Worm (Caenorhabditis elegans) whole organism, late embryonic: ENCODE measurements around the gene gei-15.

Experiments used
- C08G9.2 ChIP-seq: sonication (generic microtip); optimal IDR thresholded peaks from 2 replicates; lab custom pipeline; 2016; ENCODE audit warnings: mild to moderate bottlenecking, missing genetic modification characterization, moderate library complexity, missing compliant biosample characterization
- F13H6.1 ChIP-seq: sonication (generic microtip); optimal IDR thresholded peaks from 2 replicates; lab custom pipeline; 2016; ENCODE audit warnings: missing genetic modification characterization, missing compliant biosample characterization
- K09A11.1 ChIP-seq: sonication (generic microtip); optimal IDR thresholded peaks from 2 replicates; lab custom pipeline; 2017; ENCODE audit warnings: antibody characterized with exemption, mild to moderate bottlenecking, missing genetic modification characterization, missing compliant biosample characterization; ENCODE audit not compliant: insufficient read depth
- ama-1 ChIP-seq: fragments of 150-350 bp; optimal IDR thresholded peaks from 2 replicates; lab custom pipeline; 2014
- ceh-18 ChIP-seq: sonication (generic microtip); optimal IDR thresholded peaks from 2 replicates; lab custom pipeline; 2016; ENCODE audit warnings: missing genetic modification characterization, missing compliant biosample characterization
- ceh-2 ChIP-seq: sonication (generic microtip); optimal IDR thresholded peaks from 2 replicates; lab custom pipeline; 2016; ENCODE audit warnings: missing genotype, missing genetic modification characterization, missing compliant biosample characterization
- ceh-22 ChIP-seq: sonication (generic microtip); optimal IDR thresholded peaks from 2 replicates; lab custom pipeline; 2017; ENCODE audit warnings: missing biosample characterization, missing genetic modification characterization
- ceh-24 ChIP-seq: sonication (generic microtip); optimal IDR thresholded peaks from 2 replicates; lab custom pipeline; 2016; ENCODE audit warnings: mild to moderate bottlenecking, missing genetic modification characterization, missing compliant biosample characterization
- ceh-30 ChIP-seq: fragments of 150-350 bp; optimal IDR thresholded peaks from 2 replicates; lab custom pipeline; 2014; ENCODE audit warnings: missing biosample characterization, missing genetic modification characterization
- ceh-31 ChIP-seq: sonication (generic microtip); optimal IDR thresholded peaks from 2 replicates; lab custom pipeline; 2016; ENCODE audit warnings: missing genetic modification characterization, missing compliant biosample characterization
- che-1 ChIP-seq: sonication (generic microtip); optimal IDR thresholded peaks from 2 replicates; lab custom pipeline; 2016; ENCODE audit warnings: mild to moderate bottlenecking, missing genetic modification characterization, missing compliant biosample characterization
- dve-1 ChIP-seq: sonication (generic microtip); optimal IDR thresholded peaks from 2 replicates; lab custom pipeline; 2017; ENCODE audit warnings: antibody characterized with exemption, mild to moderate bottlenecking, missing genetic modification characterization, missing compliant biosample characterization
- elt-2 ChIP-seq: sonication (generic microtip); optimal IDR thresholded peaks from 2 replicates; lab custom pipeline; 2016; ENCODE audit warnings: missing genetic modification reagents, missing genetic modification characterization, missing compliant biosample characterization
- ets-4 ChIP-seq: sonication (generic microtip); optimal IDR thresholded peaks from 2 replicates; lab custom pipeline; 2016; ENCODE audit warnings: missing genetic modification characterization, missing compliant biosample characterization
- fkh-6 ChIP-seq: sonication (generic microtip); optimal IDR thresholded peaks from 2 replicates; lab custom pipeline; 2016; ENCODE audit warnings: missing genetic modification characterization, missing compliant biosample characterization
- gmeb-2 ChIP-seq: sonication (generic microtip); optimal IDR thresholded peaks from 2 replicates; lab custom pipeline; 2016; ENCODE audit warnings: missing genetic modification characterization, inconsistent platforms, missing compliant biosample characterization
- hlh-15 ChIP-seq: sonication (generic microtip); optimal IDR thresholded peaks from 2 replicates; lab custom pipeline; 2016; ENCODE audit warnings: missing genetic modification characterization, missing compliant biosample characterization
- hlh-30 ChIP-seq: sonication (generic microtip); optimal IDR thresholded peaks from 2 replicates; lab custom pipeline; 2017; ENCODE audit warnings: antibody characterized with exemption, missing genetic modification characterization, missing compliant biosample characterization; ENCODE audit not compliant: insufficient read depth
- hlh-6 ChIP-seq: sonication (generic microtip); optimal IDR thresholded peaks from 2 replicates; lab custom pipeline; 2016; ENCODE audit warnings: missing genotype, missing genetic modification characterization, missing compliant biosample characterization
- lim-6 ChIP-seq: sonication (generic microtip); optimal IDR thresholded peaks from 2 replicates; lab custom pipeline; 2016; ENCODE audit warnings: missing genetic modification characterization, missing compliant biosample characterization
- madf-2 ChIP-seq: sonication (generic microtip); optimal IDR thresholded peaks from 2 replicates; lab custom pipeline; 2017; ENCODE audit warnings: missing genetic modification characterization, missing compliant biosample characterization
- mec-3 ChIP-seq: sonication (generic microtip); optimal IDR thresholded peaks from 2 replicates; lab custom pipeline; 2016; ENCODE audit warnings: borderline replicate concordance, missing genetic modification characterization, missing compliant biosample characterization
- npax-4 ChIP-seq: sonication (generic microtip); optimal IDR thresholded peaks from 2 replicates; lab custom pipeline; 2016; ENCODE audit warnings: missing genetic modification characterization, missing compliant biosample characterization
- odd-2 ChIP-seq: sonication (generic microtip); optimal IDR thresholded peaks from 2 replicates; lab custom pipeline; 2017; ENCODE audit warnings: antibody characterized with exemption, mild to moderate bottlenecking, missing genetic modification characterization, missing compliant biosample characterization
- pag-3 ChIP-seq: sonication (generic microtip); optimal IDR thresholded peaks from 2 replicates; lab custom pipeline; 2016; ENCODE audit warnings: missing compliant biosample characterization, missing genetic modification characterization, borderline replicate concordance
- pat-9 ChIP-seq: fragments of 200-800 bp; sonication (Bioruptor generic); optimal IDR thresholded peaks from 2 replicates; lab custom pipeline; 2018; ENCODE audit warnings: mild to moderate bottlenecking, missing genetic modification characterization, moderate library complexity, missing compliant biosample characterization
- pha-2 ChIP-seq: sonication (generic microtip); optimal IDR thresholded peaks from 2 replicates; lab custom pipeline; 2017; ENCODE audit warnings: mild to moderate bottlenecking, missing genetic modification characterization, missing compliant biosample characterization
- pha-4 ChIP-seq: fragments of 150-350 bp; optimal IDR thresholded peaks from 2 replicates; lab custom pipeline; 2018; ENCODE audit warnings: missing biosample characterization, missing genetic modification reagents, missing genetic modification characterization
- pros-1 ChIP-seq: fragments of 150-350 bp; optimal IDR thresholded peaks from 2 replicates; lab custom pipeline; 2014; ENCODE audit warnings: missing biosample characterization, missing genetic modification reagents, missing genetic modification characterization
- ref-2 ChIP-seq: sonication (generic microtip); optimal IDR thresholded peaks from 2 replicates; lab custom pipeline; 2016; ENCODE audit warnings: missing genetic modification characterization, missing compliant biosample characterization
- rnt-1 ChIP-seq: sonication (generic microtip); optimal IDR thresholded peaks from 2 replicates; lab custom pipeline; 2016; ENCODE audit warnings: missing genetic modification characterization, missing compliant biosample characterization
- sdc-2 ChIP-seq: sonication (generic microtip); optimal IDR thresholded peaks from 2 replicates; lab custom pipeline; 2016; ENCODE audit warnings: missing genotype, missing genetic modification characterization, missing compliant biosample characterization
- sox-2 ChIP-seq: fragments of 200-800 bp; sonication (Bioruptor generic); IDR thresholded peaks from 2 replicates; pipeline ENCODE4 v1.3.6; 2022; ENCODE audit warnings: missing genetic modification reagents, missing genetic modification characterization, missing compliant biosample characterization
- tbx-2 ChIP-seq: sonication (generic microtip); optimal IDR thresholded peaks from 2 replicates; lab custom pipeline; 2016; ENCODE audit warnings: missing genetic modification characterization, missing compliant biosample characterization
- tbx-7 ChIP-seq: sonication (generic microtip); optimal IDR thresholded peaks from 2 replicates; lab custom pipeline; 2016; ENCODE audit warnings: missing genotype, missing genetic modification characterization, missing compliant biosample characterization
- unc-55 ChIP-seq: sonication (generic microtip); optimal IDR thresholded peaks from 2 replicates; lab custom pipeline; 2017; ENCODE audit warnings: missing biosample characterization, missing genetic modification reagents, missing genetic modification characterization
- unc-86 ChIP-seq: sonication (generic microtip); optimal IDR thresholded peaks from 2 replicates; lab custom pipeline; 2016; ENCODE audit warnings: missing genetic modification characterization, missing compliant biosample characterization
- zip-5 ChIP-seq: sonication (generic microtip); optimal IDR thresholded peaks from 2 replicates; lab custom pipeline; 2016; ENCODE audit warnings: missing genetic modification characterization, missing compliant biosample characterization

The gei-15 gene

ce11 chrX:6819633-6820032 is 3.4 kb downstream of the gei-15 start:
- TF ChIP-seq elt-2 (tag; lab: Kevin White, UChicago) (peak; percentile 2), dve-1 (tag; lab: Kevin White, UChicago) (no peak)

ce11 chrX:6819135-6819534 is 3.9 kb downstream of the gei-15 start:
- TF ChIP-seq K09A11.1 (tag; lab: Kevin White, UChicago) (no peak), ceh-18 (tag; lab: Kevin White, UChicago) (no peak), unc-55 (no peak), elt-2 (tag; lab: Kevin White, UChicago) (no peak), F13H6.1 (tag; lab: Kevin White, UChicago) (no peak), pha-4 (no peak), C08G9.2 (tag; lab: Kevin White, UChicago) (no peak), hlh-6 (tag; lab: Kevin White, UChicago) (no peak)

- no peak for TF ChIP-seq pha-2 (tag; lab: Kevin White, UChicago)
- TF ChIP-seq elt-2 (tag; lab: Kevin White, UChicago), result peak; percentile 56
Observed at ce11 chrX:6818036-6818488, 5.0 kb downstream of the gei-15 start, which contains the start of gene dhs-28. Gene dhs-28, plus strand, starts transcription at chrX:6818438.

ce11 chrX:6813025-6813424 is 10.0 kb downstream of the gei-15 start:
- no peak for TF ChIP-seq pag-3 (tag; lab: Kevin White, UChicago)
- TF ChIP-seq zip-5, result no peak
- no peak for TF ChIP-seq npax-4 (tag; lab: Kevin White, UChicago)
- TF ChIP-seq ceh-31 (tag; lab: Kevin White, UChicago), result peak; percentile 38
- TF ChIP-seq fkh-6 (tag; lab: Kevin White, UChicago), result no peak
- no peak for TF ChIP-seq tbx-7 (tag; lab: Kevin White, UChicago)
- no peak for TF ChIP-seq pat-9 (tag; lab: Kevin White, UChicago)
- no peak for TF ChIP-seq F13H6.1 (tag; lab: Kevin White, UChicago)

- no peak for TF ChIP-seq ref-2 (tag; lab: Kevin White, UChicago)
- TF ChIP-seq C08G9.2 (tag; lab: Kevin White, UChicago), result no peak
- TF ChIP-seq sox-2 (GFP tag; lab: Robert Waterston, UW), result no peak
- no peak for TF ChIP-seq lim-6 (tag; lab: Kevin White, UChicago)
- TF ChIP-seq mec-3 (tag; lab: Kevin White, UChicago), result peak; percentile 3
- TF ChIP-seq ceh-2 (tag; lab: Kevin White, UChicago), result no peak
Observed at ce11 chrX:6808640-6809039, 14.4 kb downstream of the gei-15 start.

ce11 chrX:6808239-6808638 is 14.8 kb downstream of the gei-15 start:
- TF ChIP-seq rnt-1 (tag; lab: Kevin White, UChicago) (no peak), hlh-30 (tag; lab: Kevin White, UChicago) (no peak), ceh-30 (no peak), F13H6.1 (tag; lab: Kevin White, UChicago) (no peak), pat-9 (tag; lab: Kevin White, UChicago) (no peak), odd-2 (no peak), lim-6 (tag; lab: Kevin White, UChicago) (no peak), gmeb-2 (no peak), che-1 (no peak)

ce11 chrX:6807137-6807861 is 15.8 kb downstream of the gei-15 start:
- TF ChIP-seq npax-4 (tag; lab: Kevin White, UChicago), result no peak
- no peak for TF ChIP-seq ceh-22 (tag; lab: Kevin White, UChicago)
- no peak for TF ChIP-seq dve-1 (tag; lab: Kevin White, UChicago)
- no peak for TF ChIP-seq unc-55
- peak; percentile 58 for TF ChIP-seq elt-2 (tag; lab: Kevin White, UChicago)
- peak; percentile 41 for TF ChIP-seq tbx-2 (tag; lab: Kevin White, UChicago)
- TF ChIP-seq fkh-6 (tag; lab: Kevin White, UChicago), result no peak
- no peak for TF ChIP-seq F13H6.1 (tag; lab: Kevin White, UChicago)
- no peak for TF ChIP-seq C08G9.2 (tag; lab: Kevin White, UChicago)
- peak; percentile 76 for TF ChIP-seq ceh-31 (tag; lab: Kevin White, UChicago)
- no peak for TF ChIP-seq ets-4 (tag; lab: Kevin White, UChicago)
- TF ChIP-seq tbx-7 (tag; lab: Kevin White, UChicago), result no peak
- TF ChIP-seq ceh-30, result no peak
- TF ChIP-seq unc-86 (tag; lab: Kevin White, UChicago), result no peak
- no peak for TF ChIP-seq ama-1 (lab: Kevin White, UChicago)
- peak; percentile 20; the same call in 1 of the 2 replicates for TF ChIP-seq sox-2 (GFP tag; lab: Robert Waterston, UW)
- no peak for TF ChIP-seq pros-1 (tag; lab: Kevin White, UChicago)
- TF ChIP-seq sdc-2, result peak; percentile 60
- TF ChIP-seq hlh-15 (tag; lab: Kevin White, UChicago), result no peak
- no peak for TF ChIP-seq madf-2 (tag; lab: Kevin White, UChicago)
- TF ChIP-seq ceh-24 (tag; lab: Kevin White, UChicago), result no peak
